Worm (Caenorhabditis elegans): Measurements from ENCODE around the gene M04G7.5.

M04G7.5 gene

ce11 chrIV:443622-444021 lies 11.3 kb upstream of the M04G7.5 start, which contains the start of gene mrpl-55 (continued):
- TF ChIP-seq aptf-3 (GFP tag; IDR thresholded peaks at IDR 0.05), result no peak
- TF ChIP-seq ztf-28 (GFP tag; IDR thresholded peaks at IDR 0.05), result no peak
- no peak for TF ChIP-seq nhr-120 (GFP tag; IDR thresholded peaks at IDR 0.05)
- peak; percentile 73 for TF ChIP-seq hmg-1.2 (GFP tag; IDR thresholded peaks at IDR 0.05)
- no peak for TF ChIP-seq pha-4 (tag; optimal IDR thresholded peaks at IDR 0.05)
- TF ChIP-seq T26A5.8 (tag; optimal IDR thresholded peaks at IDR 0.05), result no peak
- peak; percentile 25 for TF ChIP-seq lsl-1 (GFP tag; optimal IDR thresholded peaks at IDR 0.05)
- no peak for TF ChIP-seq ztf-25 (GFP tag; IDR thresholded peaks at IDR 0.05)
- 0 out of 2 replicates have a peak, but pooled peaks have one; percentile 9 for TF ChIP-seq C06A6.2 (GFP tag; conservative IDR thresholded peaks at IDR 0.05)
- TF ChIP-seq nhr-27 (tag; optimal IDR thresholded peaks at IDR 0.05), result no peak
- TF ChIP-seq pbrm-1 (GFP tag; IDR thresholded peaks at IDR 0.05), result peak; percentile 47; the same call in 1 of the 2 replicates
- peak; percentile 49 for TF ChIP-seq athp-1 (tag; optimal IDR thresholded peaks at IDR 0.05)
- TF ChIP-seq rec-8 (tag; optimal IDR thresholded peaks at IDR 0.05), result no peak
- TF ChIP-seq lin-35 (GFP tag; optimal IDR thresholded peaks at IDR 0.05), result peak in 1 of 3 experiments; percentile 91
- no peak for TF ChIP-seq ztf-22 (GFP tag; optimal IDR thresholded peaks at IDR 0.05)
- TF ChIP-seq sdz-38 (tag; optimal IDR thresholded peaks at IDR 0.05), result no peak
- TF ChIP-seq nfya-1 (tag; optimal IDR thresholded peaks at IDR 0.05; ENCODE audit: borderline replicate concordance, insufficient read depth), result no peak
- TF ChIP-seq sptf-2 (GFP tag; optimal IDR thresholded peaks at IDR 0.05), result no peak
- no peak for TF ChIP-seq Y53F4B.3 (GFP tag; IDR thresholded peaks at IDR 0.05)
- no peak for TF ChIP-seq F39B2.1 (GFP tag; IDR thresholded peaks at IDR 0.05)
- peak in 1 of 2 experiments; percentile 72 for TF ChIP-seq let-607 (tag; optimal IDR thresholded peaks at IDR 0.05)
- TF ChIP-seq lin-54 (GFP tag; optimal IDR thresholded peaks at IDR 0.05), result peak; percentile 87
- peak; percentile 33 for TF ChIP-seq snpc-1.3 (tag; optimal IDR thresholded peaks at IDR 0.05; ENCODE audit: insufficient read depth)
- TF ChIP-seq die-1 (tag; optimal IDR thresholded peaks at IDR 0.05), result no peak
- no peak for TF ChIP-seq egl-18 (GFP tag; IDR thresholded peaks at IDR 0.05)
- peak; percentile 51; the same call in 1 of the 2 replicates for TF ChIP-seq F33H1.4 (GFP tag; IDR thresholded peaks at IDR 0.05)
- peak; percentile 65 for TF ChIP-seq ceh-100 (GFP tag; IDR thresholded peaks at IDR 0.05)
- no peak for TF ChIP-seq nhr-90 (tag; optimal IDR thresholded peaks at IDR 0.05)
- peak; percentile 30 for TF ChIP-seq F23B12.7 (tag; optimal IDR thresholded peaks at IDR 0.05; ENCODE audit: insufficient read depth)
- no peak for TF ChIP-seq C17E4.6 (GFP tag; IDR thresholded peaks at IDR 0.05)
- no peak for TF ChIP-seq sea-2 (GFP tag; IDR thresholded peaks at IDR 0.05)
- TF ChIP-seq dox-1 (GFP tag; IDR thresholded peaks at IDR 0.05), result peak; percentile 63; the same call in 1 of the 2 replicates
- no peak for TF ChIP-seq F10E7.11 (tag; optimal IDR thresholded peaks at IDR 0.05)
- TF ChIP-seq ztf-3 (GFP tag; optimal IDR thresholded peaks at IDR 0.05), result no peak
- no peak; the same call in 1 of the 2 replicates for TF ChIP-seq lir-1 (GFP tag; conservative IDR thresholded peaks at IDR 0.05)
- no peak for TF ChIP-seq Y95B8A.8 (GFP tag; IDR thresholded peaks at IDR 0.05)
- TF ChIP-seq atf-7 (tag; optimal IDR thresholded peaks at IDR 0.05), result no peak
- no peak for TF ChIP-seq B0261.1 (tag; optimal IDR thresholded peaks at IDR 0.05)
- no peak for TF ChIP-seq bed-1 (GFP tag; IDR thresholded peaks at IDR 0.05)
- no peak for TF ChIP-seq T07F8.4 (tag; optimal IDR thresholded peaks at IDR 0.05)
- no peak for TF ChIP-seq hsf-1 (GFP tag; IDR thresholded peaks at IDR 0.05)
- no peak for TF ChIP-seq ceh-91 (GFP tag; IDR thresholded peaks at IDR 0.05)
- no peak for TF ChIP-seq zim-3 (tag; optimal IDR thresholded peaks at IDR 0.05)
- TF ChIP-seq hlh-12 (tag; optimal IDR thresholded peaks at IDR 0.05), result no peak
- peak; percentile 21 for TF ChIP-seq madf-10 (tag; optimal IDR thresholded peaks at IDR 0.05)
- TF ChIP-seq him-1 (tag; optimal IDR thresholded peaks at IDR 0.05), result peak; percentile 41
- TF ChIP-seq efl-1 (GFP tag; optimal IDR thresholded peaks at IDR 0.05), result peak; percentile 69
- no peak for TF ChIP-seq madf-3 (GFP tag; IDR thresholded peaks at IDR 0.05)
- no peak for TF ChIP-seq hlh-26 (GFP tag; conservative IDR thresholded peaks at IDR 0.05)
